Worm (Caenorhabditis elegans) whole organism, L4/young adult: ENCODE data around the gene cdh-5.

ENCODE experiments used
- W03F9.2 ChIP-seq: fragments of 150-350 bp; optimal IDR thresholded peaks from 2 replicates; lab custom pipeline; 2014; ENCODE audit warnings: missing biosample characterization, missing genetic modification characterization
- him-1 ChIP-seq: sonication (generic microtip); optimal IDR thresholded peaks from 2 replicates; lab custom pipeline; 2016; ENCODE audit warnings: missing genotype, missing genetic modification reagents, missing genetic modification characterization, missing compliant biosample characterization

ce11 chrIV:8708046-8708445, 39.3 kb downstream of the cdh-5 start:
- TF ChIP-seq him-1 (tag; lab: Kevin White, UChicago) (no peak), W03F9.2 (tag; lab: Kevin White, UChicago) (no peak)
